Worm (Caenorhabditis elegans) whole organism, L3 larva: ENCODE results near the gene txt-13.
A peak's percentile ranks its signal among the peaks of the same experiment; 100 is the strongest.

Experiments
- R02D3.7 ChIP-seq: fragments of 150-350 bp; optimal IDR thresholded peaks from 2 replicates; lab custom pipeline; 2014; ENCODE audit warnings: missing biosample characterization, missing genetic modification characterization
- ZK546.5 ChIP-seq: sonication (generic microtip); optimal IDR thresholded peaks from 2 replicates; lab custom pipeline; 2017; ENCODE audit warnings: missing biosample characterization, missing genetic modification characterization
- ama-1 ChIP-seq: fragments of 150-350 bp; optimal IDR thresholded peaks from 2 replicates; lab custom pipeline; 2018
- egl-27 ChIP-seq: sonication (generic microtip); optimal IDR thresholded peaks from 4 replicates; lab custom pipeline; 2017; ENCODE audit warnings: missing biosample characterization, missing genetic modification reagents, missing genetic modification characterization
- elt-1 ChIP-seq: fragments of 150-350 bp; optimal IDR thresholded peaks from 2 replicates; lab custom pipeline; 2014; ENCODE audit warnings: missing biosample characterization, missing genetic modification characterization
- fkh-10 ChIP-seq: sonication (generic microtip); optimal IDR thresholded peaks from 2 replicates; lab custom pipeline; 2017; ENCODE audit warnings: missing biosample characterization, missing genetic modification reagents, missing genetic modification characterization
- lin-39 ChIP-seq: fragments of 150-350 bp; optimal IDR thresholded peaks from 2 replicates; lab custom pipeline; 2018; ENCODE audit warnings: missing biosample characterization, missing genetic modification reagents, missing genetic modification characterization
- mdl-1 ChIP-seq: fragments of 150-350 bp; optimal IDR thresholded peaks from 2 replicates; lab custom pipeline; 2014; ENCODE audit warnings: missing biosample characterization, missing genetic modification characterization
- nhr-12 ChIP-seq: fragments of 150-350 bp; optimal IDR thresholded peaks from 2 replicates; lab custom pipeline; 2014; ENCODE audit warnings: missing biosample characterization, missing genetic modification characterization
- skn-1 ChIP-seq: fragments of 150-350 bp; optimal IDR thresholded peaks from 2 replicates; lab custom pipeline; 2014; ENCODE audit warnings: missing biosample characterization, missing genetic modification characterization
- unc-62 ChIP-seq: fragments of 150-350 bp; sonication (generic microtip); optimal IDR thresholded peaks from 4 replicates; lab custom pipeline; 2014; ENCODE audit warnings: missing biosample characterization, missing genetic modification reagents, missing genetic modification characterization
- ztf-11 ChIP-seq: fragments of 150-350 bp; optimal IDR thresholded peaks from 2 replicates; lab custom pipeline; 2014; ENCODE audit warnings: missing biosample characterization, missing genetic modification characterization

- peak; percentile 55 for TF ChIP-seq ama-1
- TF ChIP-seq ztf-11 = no peak
- no peak for TF ChIP-seq R02D3.7 (tag; lab: Kevin White, UChicago)
- TF ChIP-seq egl-27 (tag; lab: Kevin White, UChicago) = no peak
- no peak for TF ChIP-seq nhr-12 (tag; lab: Kevin White, UChicago)
- no peak for TF ChIP-seq ZK546.5 (tag; lab: Kevin White, UChicago)
- no peak for TF ChIP-seq unc-62 (GFP tag; lab: Kevin White, UChicago)
- TF ChIP-seq skn-1 (tag; lab: Kevin White, UChicago) = no peak
- peak; percentile 66 for TF ChIP-seq lin-39
- TF ChIP-seq mdl-1 (tag; lab: Kevin White, UChicago) = peak; percentile 39
- no peak for TF ChIP-seq fkh-10 (GFP tag; lab: Kevin White, UChicago)
- peak; percentile 70 for TF ChIP-seq elt-1 (tag; lab: Kevin White, UChicago)
Observed at ce11 chrII:10558962-10559415, 11.4 kb upstream of the txt-13 start.
